Fruit fly (Drosophila melanogaster) whole organism, embryonic: ENCODE measurements around the gene CG17376.
A peak's percentile ranks its signal among the peaks of the same experiment; 100 is the strongest.

Experiments used
- Atf3 ChIP-seq: fragments of 200-800 bp; sonication (Bioruptor generic); optimal IDR thresholded peaks from 3 replicates; lab custom pipeline; 2016; ENCODE audit warnings: missing biosample characterization, missing genetic modification characterization
- Atf6 ChIP-seq: fragments of 200-800 bp; sonication (Bioruptor generic); IDR thresholded peaks from 2 replicates; pipeline ENCODE4 v1.3.6; 2022; ENCODE audit warnings: missing biosample characterization, missing genetic modification characterization
- Bgb ChIP-seq: fragments of 200-800 bp; sonication (Bioruptor generic); IDR thresholded peaks from 2 replicates; pipeline ENCODE4 v1.3.6; 2022; ENCODE audit warnings: missing biosample characterization, missing genetic modification characterization; ENCODE audit not compliant: partially characterized antibody
- CG10979 ChIP-seq: fragments of 200-800 bp; sonication (Bioruptor generic); optimal IDR thresholded peaks from 2 replicates; lab custom pipeline; 2018; ENCODE audit warnings: missing biosample characterization, mild to moderate bottlenecking, missing genetic modification characterization, moderate library complexity
- CG11504 ChIP-seq: fragments of 200-800 bp; sonication (Bioruptor generic); optimal IDR thresholded peaks from 3 replicates; lab custom pipeline; 2019; ENCODE audit warnings: missing biosample characterization, mild to moderate bottlenecking, missing genetic modification characterization, moderate library complexity
- CG12659 ChIP-seq: fragments of 200-800 bp; sonication (Bioruptor generic); optimal IDR thresholded peaks from 3 replicates; lab custom pipeline; 2017; ENCODE audit warnings: mild to moderate bottlenecking, missing biosample characterization, missing genetic modification reagents, missing genetic modification characterization
- CG13624 ChIP-seq: fragments of 200-800 bp; sonication (Bioruptor generic); optimal IDR thresholded peaks from 2 replicates; lab custom pipeline; 2016; ENCODE audit warnings: missing biosample characterization, missing genetic modification characterization
- CG15073 ChIP-seq: fragments of 200-800 bp; sonication (Bioruptor generic); optimal IDR thresholded peaks from 2 replicates; lab custom pipeline; 2016; ENCODE audit warnings: missing biosample characterization, missing genetic modification characterization
- CG15696 ChIP-seq: fragments of 200-800 bp; sonication (Bioruptor generic); optimal IDR thresholded peaks from 2 replicates; lab custom pipeline; 2019; ENCODE audit warnings: missing biosample characterization, mild to moderate bottlenecking, missing genetic modification characterization, moderate library complexity
- CG2678 ChIP-seq: fragments of 200-800 bp; sonication (Bioruptor generic); optimal IDR thresholded peaks from 3 replicates; lab custom pipeline; 2019; ENCODE audit warnings: missing biosample characterization, mild to moderate bottlenecking, missing genetic modification characterization, moderate library complexity
- CG2889 ChIP-seq: fragments of 200-800 bp; sonication (Bioruptor generic); IDR thresholded peaks from 3 replicates; pipeline ENCODE4 v1.3.6; 2022; ENCODE audit warnings: missing biosample characterization, missing genetic modification characterization
- CG30020 ChIP-seq: fragments of 200-800 bp; optimal IDR thresholded peaks from 2 replicates; lab custom pipeline; 2019; ENCODE audit warnings: missing biosample characterization, mild to moderate bottlenecking, missing genetic modification characterization, moderate library complexity
- CG3163 ChIP-seq: fragments of 200-800 bp; sonication (Bioruptor generic); optimal IDR thresholded peaks from 3 replicates; lab custom pipeline; 2016; ENCODE audit warnings: missing biosample characterization, missing genetic modification characterization
- CG32772 ChIP-seq: fragments of 200-800 bp; sonication (Bioruptor generic); IDR thresholded peaks from 2 replicates; pipeline ENCODE4 v1.3.6; 2022; ENCODE audit warnings: missing biosample characterization, missing genetic modification characterization
- CG34376 ChIP-seq: fragments of 200-800 bp; sonication (Bioruptor generic); optimal IDR thresholded peaks from 2 replicates; lab custom pipeline; 2018; ENCODE audit warnings: missing biosample characterization, mild to moderate bottlenecking, missing genetic modification characterization
- CG3838 ChIP-seq: fragments of 200-800 bp; sonication (Bioruptor generic); optimal IDR thresholded peaks from 3 replicates; lab custom pipeline; 2016; ENCODE audit warnings: missing biosample characterization, missing genetic modification characterization
- CG4328 ChIP-seq: fragments of 200-800 bp; sonication (Bioruptor generic); optimal IDR thresholded peaks from 3 replicates; lab custom pipeline; 2017; ENCODE audit warnings: missing biosample characterization, missing genetic modification reagents, missing genetic modification characterization
- CG6683 ChIP-seq: fragments of 200-800 bp; sonication (Bioruptor generic); optimal IDR thresholded peaks from 2 replicates; lab custom pipeline; 2017; ENCODE audit warnings: missing biosample characterization, mild to moderate bottlenecking, missing genetic modification characterization, missing genetic modification reagents
- CG7357 ChIP-seq: fragments of 200-800 bp; sonication (Bioruptor generic); IDR thresholded peaks from 3 replicates; pipeline ENCODE4 v1.3.6; 2022; ENCODE audit warnings: missing biosample characterization, missing genetic modification characterization
- CG7928 ChIP-seq: fragments of 200-800 bp; sonication (Bioruptor generic); optimal IDR thresholded peaks from 2 replicates; lab custom pipeline; 2017; ENCODE audit warnings: missing biosample characterization, mild to moderate bottlenecking, missing genetic modification characterization
- CG8944 ChIP-seq: fragments of 200-800 bp; sonication (Bioruptor generic); optimal IDR thresholded peaks from 3 replicates; lab custom pipeline; 2016; ENCODE audit warnings: missing biosample characterization, missing genetic modification characterization
- CG9727 ChIP-seq: fragments of 200-800 bp; sonication (Bioruptor generic); optimal IDR thresholded peaks from 3 replicates; lab custom pipeline; 2017; ENCODE audit warnings: missing biosample characterization, mild to moderate bottlenecking, missing genetic modification characterization
- CG9817 ChIP-seq: fragments of 200-800 bp; sonication (Bioruptor generic); optimal IDR thresholded peaks from 2 replicates; lab custom pipeline; 2018; ENCODE audit warnings: missing biosample characterization, mild to moderate bottlenecking, missing genetic modification characterization, moderate library complexity
- CG9932 ChIP-seq: fragments of 200-800 bp; sonication (Bioruptor generic); IDR thresholded peaks from 2 replicates; pipeline ENCODE4 v1.3.6; 2022; ENCODE audit warnings: missing biosample characterization, missing genetic modification characterization
- Gug ChIP-seq: fragments of 200-800 bp; sonication (Bioruptor generic); IDR thresholded peaks from 4 replicates; pipeline ENCODE4 v1.3.6; 2022; ENCODE audit warnings: missing biosample characterization, missing genetic modification characterization
- HLH54F ChIP-seq: fragments of 200-800 bp; sonication (Bioruptor generic); optimal IDR thresholded peaks from 3 replicates; lab custom pipeline; 2016; ENCODE audit warnings: missing biosample characterization, missing genetic modification characterization
- Mad ChIP-seq: fragments of 200-800 bp; sonication (Bioruptor generic); optimal IDR thresholded peaks from 2 replicates; lab custom pipeline; 2016; ENCODE audit warnings: missing biosample characterization, missing genetic modification characterization
- NC2α ChIP-seq: fragments of 200-800 bp; sonication (Bioruptor generic); optimal IDR thresholded peaks from 2 replicates; lab custom pipeline; 2016; ENCODE audit warnings: missing biosample characterization, missing genetic modification characterization
- Stat92E ChIP-seq, 3 experiments: fragments of >200 bp in 2 of 3; fragments of 200-800 bp in 1 of 3; sonication (Bioruptor generic) in 1 of 3; optimal IDR thresholded peaks; 2 replicates each; lab custom pipeline; 2017 to 2019; ENCODE audit warnings: missing biosample characterization in 3 of 3, missing genetic modification characterization in 3 of 3, mild to moderate bottlenecking in 1 of 3, moderate library complexity in 1 of 3
- Xrp1 ChIP-seq: fragments of 200-800 bp; sonication (Bioruptor generic); IDR thresholded peaks from 2 replicates; pipeline ENCODE4 v1.3.6; 2022; ENCODE audit warnings: missing biosample characterization, missing genetic modification characterization
- chn ChIP-seq: fragments of 200-800 bp; sonication (Bioruptor generic); optimal IDR thresholded peaks from 2 replicates; lab custom pipeline; 2016; ENCODE audit warnings: missing biosample characterization, missing genetic modification characterization
- en ChIP-seq: fragments of 200-800 bp; sonication (Bioruptor generic); optimal IDR thresholded peaks from 2 replicates; lab custom pipeline; 2016; ENCODE audit warnings: missing biosample characterization, missing genetic modification characterization
- h ChIP-seq: fragments of >200 bp; optimal IDR thresholded peaks from 2 replicates; lab custom pipeline; 2017
- ham ChIP-seq: fragments of 200-800 bp; sonication (Bioruptor generic); IDR thresholded peaks from 2 replicates; pipeline ENCODE4 v1.3.6; 2022; ENCODE audit warnings: missing biosample characterization, missing genetic modification characterization
- insv ChIP-seq, 2 experiments: fragments of 200-800 bp; sonication (Bioruptor generic); optimal IDR thresholded peaks; 3 replicates each; lab custom pipeline; 2016 to 2018; ENCODE audit warnings: missing biosample characterization in 2 of 2, missing genetic modification characterization in 2 of 2
- lov ChIP-seq, 2 experiments: fragments of 200-800 bp in 1 of 2; fragments of >200 bp in 1 of 2; sonication (Bioruptor generic) in 1 of 2; IDR thresholded peaks in 1 of 2; optimal IDR thresholded peaks in 1 of 2; 2 replicates in 1 of 2; 3 replicates in 1 of 2; pipeline versions ENCODE4 v1.3.6 to Lab custom; 2017 to 2022; ENCODE audit warnings: missing biosample characterization in 1 of 2, missing genetic modification characterization in 1 of 2
- nau ChIP-seq: fragments of 200-800 bp; sonication (Bioruptor generic); optimal IDR thresholded peaks from 3 replicates; lab custom pipeline; 2017; ENCODE audit warnings: missing biosample characterization, mild to moderate bottlenecking, missing genetic modification characterization, missing genetic modification reagents
- nerfin-1 ChIP-seq: fragments of 200-800 bp; sonication (Bioruptor generic); optimal IDR thresholded peaks from 3 replicates; lab custom pipeline; 2019; ENCODE audit warnings: missing biosample characterization, mild to moderate bottlenecking, missing genetic modification characterization, moderate library complexity
- peb ChIP-seq: fragments of 200-800 bp; sonication (Bioruptor generic); IDR thresholded peaks from 2 replicates; pipeline ENCODE4 v1.3.6; 2022; ENCODE audit warnings: missing biosample characterization, missing genetic modification characterization
- pfk ChIP-seq: fragments of 200-800 bp; sonication (Bioruptor generic); optimal IDR thresholded peaks from 2 replicates; lab custom pipeline; 2018; ENCODE audit warnings: missing biosample characterization, mild to moderate bottlenecking, missing genetic modification characterization, moderate library complexity
- repo ChIP-seq: fragments of 200-800 bp; sonication (Bioruptor generic); optimal IDR thresholded peaks from 2 replicates; lab custom pipeline; 2016; ENCODE audit warnings: missing biosample characterization, missing genetic modification characterization
- schlank ChIP-seq: fragments of 200-800 bp; sonication (Bioruptor generic); optimal IDR thresholded peaks from 2 replicates; lab custom pipeline; 2018; ENCODE audit warnings: missing biosample characterization, mild to moderate bottlenecking, missing genetic modification characterization
- shn ChIP-seq: fragments of 200-800 bp; sonication (Bioruptor generic); optimal IDR thresholded peaks from 3 replicates; lab custom pipeline; 2016; ENCODE audit warnings: missing biosample characterization, missing genetic modification characterization
- tgo ChIP-seq: fragments of 200-800 bp; sonication (Bioruptor generic); IDR thresholded peaks from 3 replicates; pipeline ENCODE4 v1.3.6; 2022; ENCODE audit warnings: missing biosample characterization, missing genetic modification characterization
- unpg ChIP-seq: fragments of 200-800 bp; sonication (Bioruptor generic); optimal IDR thresholded peaks from 3 replicates; lab custom pipeline; 2018; ENCODE audit warnings: missing biosample characterization, mild to moderate bottlenecking, missing genetic modification characterization, moderate library complexity
- usp ChIP-seq: fragments of >200 bp; optimal IDR thresholded peaks from 2 replicates; lab custom pipeline; 2017; ENCODE audit warnings: missing biosample characterization, missing genetic modification characterization
- z ChIP-seq: fragments of 200-800 bp; sonication (Bioruptor generic); IDR thresholded peaks from 3 replicates; pipeline ENCODE4 v1.3.6; 2022; ENCODE audit warnings: missing biosample characterization, missing genetic modification characterization
- zen2 ChIP-seq: fragments of 200-800 bp; sonication (Bioruptor generic); IDR thresholded peaks from 3 replicates; pipeline ENCODE4 v1.3.6; 2022; ENCODE audit warnings: missing biosample characterization, missing genetic modification characterization; ENCODE audit not compliant: partially characterized antibody

Gene CG17376

DNA sequence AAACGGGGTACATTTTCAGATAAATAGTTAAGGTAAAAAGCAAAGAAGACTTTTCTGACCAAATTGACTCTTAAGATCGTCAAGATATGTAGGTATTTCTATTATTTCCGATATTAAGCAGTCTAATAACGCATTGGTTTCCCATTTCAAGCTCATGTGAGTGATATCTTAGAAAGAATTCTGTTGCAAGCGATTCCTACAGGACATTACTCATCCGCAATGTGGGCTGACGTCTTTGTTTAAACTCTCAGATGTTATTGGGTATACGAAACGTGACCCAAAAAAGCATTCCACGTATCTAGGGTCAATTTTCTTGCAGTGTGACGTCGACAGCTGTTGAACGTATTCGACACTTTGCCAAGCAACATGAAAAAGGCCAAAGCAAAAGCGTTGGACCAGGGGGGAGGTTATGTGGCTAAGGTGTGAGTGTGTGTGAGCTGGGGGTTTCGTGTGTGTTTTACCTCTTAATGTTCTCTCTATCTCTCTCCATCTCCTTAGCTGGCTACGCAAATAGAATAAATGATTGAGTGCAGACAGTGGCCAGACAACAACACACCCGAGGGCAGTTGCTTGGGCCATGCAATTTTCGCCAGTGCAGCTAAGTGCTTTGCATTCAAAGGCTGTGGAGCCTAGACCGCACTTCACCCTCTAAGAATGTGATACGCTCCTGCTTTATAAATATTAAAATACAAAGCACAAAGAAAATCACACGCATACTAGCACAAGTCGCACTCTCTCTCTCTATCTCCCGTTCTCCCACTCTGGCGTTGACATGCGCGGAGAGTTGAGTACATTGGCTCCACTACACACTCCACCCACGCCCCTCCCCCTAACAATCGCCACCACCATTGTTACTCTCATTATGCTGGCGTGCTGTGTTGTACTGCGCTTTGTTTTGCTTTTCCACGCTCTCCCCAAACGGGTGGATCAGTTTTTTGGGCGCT lies 13.4 kb downstream of the CG17376 start:
- TF ChIP-seq usp (GFP tag; lab: Kevin White, UChicago) (no peak), ham (GFP tag; lab: Robert Waterston, UW) (peak; percentile 27), h (lab: Kevin White, UChicago) (no peak), lov (optimal IDR thresholded peaks at IDR 0.05; lab: Kevin White, UChicago) (no peak), lov (GFP tag; IDR thresholded peaks at IDR 0.05; lab: Robert Waterston, UW) (peak; percentile 28; the same call in 2 of the 3 replicates), CG34376 (GFP tag; lab: Kevin White, UChicago) (peak; percentile 92), CG32772 (GFP tag; lab: Robert Waterston, UW) (peak; percentile 86), CG3838 (peak; percentile 85), CG30020 (tag; lab: Kevin White, UChicago) (peak; percentile 86), CG10979 (tag; lab: Kevin White, UChicago) (peak; percentile 96), CG4328 (peak; percentile 95), NC2α (GFP tag; lab: Kevin White, UChicago) (peak; percentile 86), zen2 (GFP tag; lab: Robert Waterston, UW) (peak; percentile 4; the same call in 2 of the 3 replicates), CG6683 (GFP tag; lab: Kevin White, UChicago) (peak; percentile 87), Mad (GFP tag; lab: Kevin White, UChicago) (peak; percentile 92), CG9817 (tag; lab: Kevin White, UChicago) (peak; percentile 90), Bgb (GFP tag; lab: Robert Waterston, UW) (peak; percentile 76), CG11504 (peak; percentile 98), CG8944 (GFP tag; lab: Kevin White, UChicago) (peak; percentile 96), Atf3 (peak; percentile 95), nau (GFP tag; lab: Kevin White, UChicago) (peak; percentile 97), z (GFP tag; lab: Robert Waterston, UW) (peak; percentile 94), HLH54F (GFP tag; lab: Kevin White, UChicago) (peak; percentile 98), CG15073 (peak; percentile 61), CG13624 (GFP tag; lab: Kevin White, UChicago) (peak; percentile 97), CG9932 (GFP tag; lab: Robert Waterston, UW) (peak; percentile 84), unpg (GFP tag; lab: Kevin White, UChicago) (peak; percentile 88), CG12659 (GFP tag; lab: Kevin White, UChicago) (peak; percentile 98), Xrp1 (GFP tag; lab: Robert Waterston, UW) (peak; percentile 82), en (GFP tag; lab: Kevin White, UChicago) (peak; percentile 96), repo (GFP tag; lab: Kevin White, UChicago) (peak; percentile 90), CG2678 (tag; lab: Kevin White, UChicago) (peak; percentile 98), shn (GFP tag; lab: Kevin White, UChicago) (peak; percentile 97), CG9727 (peak; percentile 98), insv (GFP tag; optimal IDR thresholded peaks at IDR 0.05; lab: Kevin White, UChicago) (peak; percentile 49 to 72), nerfin-1 (peak; percentile 93), schlank (peak; percentile 81), pfk (GFP tag; lab: Kevin White, UChicago) (no peak), peb (GFP tag; lab: Robert Waterston, UW) (peak; percentile 67), CG7928 (peak; percentile 70), tgo (GFP tag; lab: Robert Waterston, UW) (peak; percentile 84), CG3163 (GFP tag; lab: Kevin White, UChicago) (peak; percentile 91), CG7357 (peak; percentile 89), Stat92E (GFP tag; optimal IDR thresholded peaks at IDR 0.05; lab: Kevin White, UChicago) (peak in 2 of 3 experiments; percentile 88 to 91), Gug (GFP tag; lab: Robert Waterston, UW) (peak; percentile 91), CG15696 (tag; lab: Kevin White, UChicago) (peak; percentile 69), Atf6 (GFP tag; lab: Robert Waterston, UW) (peak; percentile 90), chn (GFP tag; lab: Kevin White, UChicago) (peak; percentile 94), CG2889 (GFP tag; lab: Robert Waterston, UW) (peak; percentile 82)
